Fruit fly (Drosophila melanogaster): Measurements from ENCODE around the gene CG18417.

dm6 chr3L:7381359-7381976 lies 18.4 kb upstream of the CG18417 start, which contains the start of the genes SMSr and smid:
- TF ChIP-seq Atf-2 (GFP tag; optimal IDR thresholded peaks at IDR 0.05) = no peak
- no peak for TF ChIP-seq Abd-B (GFP tag; optimal IDR thresholded peaks at IDR 0.05)
- no peak for TF ChIP-seq gce (GFP tag; IDR thresholded peaks at IDR 0.05)

All from whole organism, embryonic.